Worm (Caenorhabditis elegans) whole organism, L2 larva: ENCODE data around the gene srt-70.

Experiments
- aly-2 ChIP-seq: fragments of 150-350 bp; optimal IDR thresholded peaks from 2 replicates; lab custom pipeline; 2014; ENCODE audit warnings: missing biosample characterization, missing genetic modification characterization
- egl-27 ChIP-seq: sonication (generic microtip); optimal IDR thresholded peaks from 3 replicates; lab custom pipeline; 2017; ENCODE audit warnings: missing biosample characterization, missing genetic modification reagents, missing genetic modification characterization
- snpc-4 ChIP-seq: fragments of 150-350 bp; optimal IDR thresholded peaks from 2 replicates; lab custom pipeline; 2014; ENCODE audit warnings: missing biosample characterization, missing genetic modification characterization
- unc-39 ChIP-seq: fragments of 150-350 bp; optimal IDR thresholded peaks from 2 replicates; lab custom pipeline; 2014; ENCODE audit warnings: missing biosample characterization, missing genetic modification characterization

DNA sequence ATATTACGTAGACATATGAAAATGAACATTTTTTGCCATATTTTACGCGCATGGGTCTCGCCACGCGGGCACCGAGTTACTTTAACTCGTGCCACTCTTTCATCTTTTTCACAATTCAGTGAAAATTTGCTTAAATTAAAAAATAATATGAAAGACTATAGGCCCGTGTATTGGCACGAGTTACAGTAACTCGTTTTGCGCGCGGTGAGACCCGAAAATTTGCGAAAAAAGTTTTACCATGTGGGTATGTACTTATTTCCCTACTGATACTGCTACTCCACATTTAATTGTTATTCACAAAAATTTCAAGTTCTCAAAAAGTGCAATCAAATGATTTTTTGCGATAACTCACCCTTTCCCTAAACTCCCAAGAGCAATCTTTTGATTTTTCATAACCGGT is 38.4 kb upstream of the srt-70 start:
- no peak for TF ChIP-seq egl-27 (tag; lab: Kevin White, UChicago)
- TF ChIP-seq aly-2: no peak
- no peak for TF ChIP-seq snpc-4 (tag; lab: Kevin White, UChicago)
- no peak for TF ChIP-seq unc-39 (tag; lab: Kevin White, UChicago)
